Worm (Caenorhabditis elegans) whole organism, early embryonic: ENCODE measurements around the gene T16A9.5.

Source experiments
- F13C5.2 ChIP-seq: sonication (generic microtip); optimal IDR thresholded peaks from 2 replicates; lab custom pipeline; 2017; ENCODE audit warnings: mild to moderate bottlenecking, missing genetic modification characterization, inconsistent platforms, missing compliant biosample characterization
- aly-1 ChIP-seq: sonication (generic microtip); optimal IDR thresholded peaks from 2 replicates; lab custom pipeline; 2016; ENCODE audit warnings: missing genetic modification characterization, missing compliant biosample characterization
- ama-1 ChIP-seq: fragments of 150-350 bp; optimal IDR thresholded peaks from 2 replicates; lab custom pipeline; 2014
- flt-1 ChIP-seq: fragments of 200-800 bp; sonication (Bioruptor generic); IDR thresholded peaks from 2 replicates; pipeline ENCODE4 v1.3.6; 2022; ENCODE audit warnings: missing genetic modification characterization, missing compliant biosample characterization
- hmg-4 ChIP-seq: fragments of 200-800 bp; sonication (Bioruptor generic); optimal IDR thresholded peaks from 2 replicates; lab custom pipeline; 2018; ENCODE audit warnings: mild to moderate bottlenecking, missing genetic modification characterization, missing compliant biosample characterization
- pes-1 ChIP-seq: fragments of 200-800 bp; sonication (Bioruptor generic); IDR thresholded peaks from 2 replicates; pipeline ENCODE4 v1.3.6; 2022; ENCODE audit warnings: missing genetic modification reagents, missing genetic modification characterization, missing compliant biosample characterization
- scrt-1 ChIP-seq: fragments of 200-800 bp; sonication (Bioruptor generic); IDR thresholded peaks from 2 replicates; pipeline ENCODE4 v1.3.6; 2022; ENCODE audit warnings: missing genetic modification characterization, missing compliant biosample characterization
- sea-1 ChIP-seq: fragments of 200-800 bp; sonication (Bioruptor generic); conservative IDR thresholded peaks from 2 replicates; pipeline ENCODE4 v1.3.6; 2022; ENCODE audit warnings: missing genetic modification characterization, missing compliant biosample characterization
- tbx-11 ChIP-seq: fragments of 200-800 bp; sonication (Bioruptor generic); IDR thresholded peaks from 2 replicates; pipeline ENCODE4 v1.3.6; 2022; ENCODE audit warnings: missing genetic modification characterization, missing compliant biosample characterization
- tra-4 ChIP-seq: sonication (generic microtip); optimal IDR thresholded peaks from 2 replicates; lab custom pipeline; 2017; ENCODE audit warnings: missing genetic modification characterization, missing compliant biosample characterization

ce11 chrV:14175216-14175615 is 39.8 kb downstream of the T16A9.5 start, which contains the start of gene cest-2.2:
- TF ChIP-seq flt-1 (GFP tag; lab: Robert Waterston, UW) (no peak), pes-1 (no peak), scrt-1 (GFP tag; lab: Robert Waterston, UW) (no peak), F13C5.2 (tag; lab: Kevin White, UChicago) (no peak), ama-1 (no peak), hmg-4 (GFP tag; lab: Kevin White, UChicago) (no peak), tra-4 (tag; lab: Kevin White, UChicago) (no peak), tbx-11 (no peak), sea-1 (GFP tag; lab: Robert Waterston, UW) (no peak), aly-1 (tag; lab: Kevin White, UChicago) (no peak)
